Fruit fly (Drosophila melanogaster): ENCODE measurements around the gene CG9175.

CG9175 gene

dm6 chr2L:6090786-6091716 lies 7.7 kb downstream of the CG9175 start, which contains the start of gene CG45075:
Gene CG45075 (plus strand): TSS chr2L:6091412.
- no peak for TF ChIP-seq Sin3A (optimal IDR thresholded peaks at IDR 0.05)
- TF ChIP-seq insv (optimal IDR thresholded peaks at IDR 0.05), result no peak
- no peak for TF ChIP-seq Myc (optimal IDR thresholded peaks at IDR 0.05)
- TF ChIP-seq ttk (optimal IDR thresholded peaks at IDR 0.05), result no peak
- no peak for TF ChIP-seq psq (optimal IDR thresholded peaks at IDR 0.05)
- no peak for TF ChIP-seq h (optimal IDR thresholded peaks at IDR 0.05)

dm6 chr2L:6090365-6090764 lies 8.4 kb downstream of the CG9175 start:
- TF ChIP-seq Myc (optimal IDR thresholded peaks at IDR 0.05) (no peak), ttk (optimal IDR thresholded peaks at IDR 0.05) (no peak), Sin3A (optimal IDR thresholded peaks at IDR 0.05) (no peak), insv (optimal IDR thresholded peaks at IDR 0.05) (no peak), psq (optimal IDR thresholded peaks at IDR 0.05) (no peak), h (optimal IDR thresholded peaks at IDR 0.05) (no peak)

dm6 chr2L:6089604-6090198 lies 9.1 kb downstream of the CG9175 start:
- TF ChIP-seq ttk (optimal IDR thresholded peaks at IDR 0.05), result no peak
- no peak for TF ChIP-seq psq (optimal IDR thresholded peaks at IDR 0.05)
- no peak for TF ChIP-seq Myc (optimal IDR thresholded peaks at IDR 0.05)
- no peak for TF ChIP-seq insv (optimal IDR thresholded peaks at IDR 0.05)
- no peak for TF ChIP-seq Sin3A (optimal IDR thresholded peaks at IDR 0.05)
- no peak for TF ChIP-seq h (optimal IDR thresholded peaks at IDR 0.05)

dm6 chr2L:6088371-6089365 lies 10.1 kb downstream of the CG9175 start:
- TF ChIP-seq insv (optimal IDR thresholded peaks at IDR 0.05) (no peak), h (optimal IDR thresholded peaks at IDR 0.05) (no peak), Myc (optimal IDR thresholded peaks at IDR 0.05) (no peak), psq (optimal IDR thresholded peaks at IDR 0.05) (no peak), ttk (optimal IDR thresholded peaks at IDR 0.05) (no peak), Sin3A (optimal IDR thresholded peaks at IDR 0.05) (no peak)

- TF ChIP-seq Sin3A (optimal IDR thresholded peaks at IDR 0.05) (no peak), h (optimal IDR thresholded peaks at IDR 0.05) (no peak), Myc (optimal IDR thresholded peaks at IDR 0.05) (no peak), psq (optimal IDR thresholded peaks at IDR 0.05) (no peak), insv (optimal IDR thresholded peaks at IDR 0.05) (no peak), ttk (optimal IDR thresholded peaks at IDR 0.05) (no peak)
Observed at dm6 chr2L:6087685-6088084, 11.1 kb downstream of the CG9175 start.

dm6 chr2L:6086771-6087170 lies 12.0 kb downstream of the CG9175 start:
- no peak for TF ChIP-seq h (optimal IDR thresholded peaks at IDR 0.05)
- no peak for TF ChIP-seq psq (optimal IDR thresholded peaks at IDR 0.05)
- TF ChIP-seq Sin3A (optimal IDR thresholded peaks at IDR 0.05), result no peak
- TF ChIP-seq insv (optimal IDR thresholded peaks at IDR 0.05), result no peak
- no peak for TF ChIP-seq ttk (optimal IDR thresholded peaks at IDR 0.05)
- TF ChIP-seq Myc (optimal IDR thresholded peaks at IDR 0.05), result no peak

dm6 chr2L:6085733-6086317 lies 12.9 kb downstream of the CG9175 start:
- TF ChIP-seq Sin3A (optimal IDR thresholded peaks at IDR 0.05) (no peak), ttk (optimal IDR thresholded peaks at IDR 0.05) (no peak), insv (optimal IDR thresholded peaks at IDR 0.05) (no peak), Myc (optimal IDR thresholded peaks at IDR 0.05) (no peak), psq (optimal IDR thresholded peaks at IDR 0.05) (no peak), h (optimal IDR thresholded peaks at IDR 0.05) (no peak)

dm6 chr2L:6084694-6085093 lies 14.1 kb downstream of the CG9175 start:
- TF ChIP-seq h (optimal IDR thresholded peaks at IDR 0.05) (no peak), Myc (optimal IDR thresholded peaks at IDR 0.05) (no peak), Sin3A (optimal IDR thresholded peaks at IDR 0.05) (no peak), insv (optimal IDR thresholded peaks at IDR 0.05) (no peak), ttk (optimal IDR thresholded peaks at IDR 0.05) (no peak), psq (optimal IDR thresholded peaks at IDR 0.05) (no peak)

- TF ChIP-seq h (optimal IDR thresholded peaks at IDR 0.05) (no peak), Sin3A (optimal IDR thresholded peaks at IDR 0.05) (no peak), Myc (optimal IDR thresholded peaks at IDR 0.05) (no peak), ttk (optimal IDR thresholded peaks at IDR 0.05) (no peak), insv (optimal IDR thresholded peaks at IDR 0.05) (no peak), psq (optimal IDR thresholded peaks at IDR 0.05) (no peak)
Observed at dm6 chr2L:6082936-6083627, 15.7 kb downstream of the CG9175 start.

dm6 chr2L:6082157-6082645 lies 16.6 kb downstream of the CG9175 start, which contains the start of gene Kr-h1:
Gene Kr-h1 (plus strand): TSS chr2L:6082603.
- TF ChIP-seq ttk (optimal IDR thresholded peaks at IDR 0.05) (no peak), h (optimal IDR thresholded peaks at IDR 0.05) (no peak), insv (optimal IDR thresholded peaks at IDR 0.05) (no peak), Sin3A (optimal IDR thresholded peaks at IDR 0.05) (no peak), psq (optimal IDR thresholded peaks at IDR 0.05) (no peak), Myc (optimal IDR thresholded peaks at IDR 0.05) (no peak)

Measured in Kc167 (cell line).